Worm (Caenorhabditis elegans) whole organism, L4 larva: ENCODE measurements around the gene ZK546.19.

ENCODE experiments used
- D1046.2 ChIP-seq: fragments of 200-800 bp; sonication (Bioruptor generic); IDR thresholded peaks from 2 replicates; pipeline ENCODE4 v1.3.6; 2022; ENCODE audit warnings: missing genetic modification characterization, missing compliant biosample characterization
- F10B5.3 ChIP-seq: sonication (generic microtip); optimal IDR thresholded peaks from 2 replicates; lab custom pipeline; 2016; ENCODE audit warnings: mild to moderate bottlenecking, missing genetic modification characterization, missing compliant biosample characterization
- F44E2.7 ChIP-seq: fragments of 200-800 bp; sonication (Bioruptor generic); IDR thresholded peaks from 2 replicates; pipeline ENCODE4 v2.1.2; 2022; ENCODE audit warnings: missing genetic modification characterization, missing compliant biosample characterization
- Y48G9A.11 ChIP-seq: fragments of 200-800 bp; sonication (Bioruptor generic); IDR thresholded peaks from 2 replicates; pipeline ENCODE4 v1.3.6; 2022; ENCODE audit warnings: missing genetic modification reagents, missing genetic modification characterization, missing compliant biosample characterization
- Y75B8A.6 ChIP-seq: fragments of 200-800 bp; sonication (Bioruptor generic); IDR thresholded peaks from 2 replicates; pipeline ENCODE4 v1.3.6; 2022; ENCODE audit warnings: missing genetic modification reagents, missing genetic modification characterization, missing compliant biosample characterization
- ama-1 ChIP-seq: fragments of 150-350 bp; optimal IDR thresholded peaks from 2 replicates; lab custom pipeline; 2014; ENCODE audit warnings: inconsistent platforms, mixed read lengths
- arid-1 ChIP-seq: fragments of 200-800 bp; sonication (Bioruptor generic); conservative IDR thresholded peaks from 2 replicates; pipeline ENCODE4 v1.3.6; 2022; ENCODE audit warnings: missing genetic modification reagents, missing genetic modification characterization, missing compliant biosample characterization
- ceh-28 ChIP-seq: fragments of 150-350 bp; optimal IDR thresholded peaks from 2 replicates; lab custom pipeline; 2014; ENCODE audit warnings: missing biosample characterization, missing genetic modification reagents, missing genetic modification characterization
- ceh-32 ChIP-seq: sonication (generic microtip); optimal IDR thresholded peaks from 2 replicates; lab custom pipeline; 2016; ENCODE audit warnings: mild to moderate bottlenecking, missing genetic modification characterization, missing compliant biosample characterization; ENCODE audit not compliant: poor library complexity
- ceh-44 ChIP-seq: fragments of 200-800 bp; sonication (Bioruptor generic); IDR thresholded peaks from 2 replicates; pipeline ENCODE4 v1.3.6; 2022; ENCODE audit warnings: missing genetic modification reagents, missing genetic modification characterization, missing compliant biosample characterization
- ceh-62 ChIP-seq: sonication (generic microtip); optimal IDR thresholded peaks from 2 replicates; lab custom pipeline; 2017; ENCODE audit warnings: missing biosample characterization, missing genetic modification characterization
- ces-1 ChIP-seq: fragments of 150-350 bp; sonication (generic microtip); optimal IDR thresholded peaks from 4 replicates; lab custom pipeline; 2014; ENCODE audit warnings: missing biosample characterization, missing genetic modification reagents, missing genetic modification characterization
- cey-2 ChIP-seq: sonication (generic microtip); optimal IDR thresholded peaks from 3 replicates; lab custom pipeline; 2017; ENCODE audit warnings: missing genetic modification characterization, mild to moderate bottlenecking, missing compliant biosample characterization, antibody characterized with exemption, borderline replicate concordance; ENCODE audit not compliant: insufficient read depth
- ctbp-1 ChIP-seq: fragments of 200-800 bp; sonication (Bioruptor generic); IDR thresholded peaks from 2 replicates; pipeline ENCODE4 v1.3.6; 2022; ENCODE audit warnings: missing genetic modification reagents, missing genetic modification characterization, missing compliant biosample characterization
- daf-16 ChIP-seq, 3 experiments: sonication (generic microtip); optimal IDR thresholded peaks; 2 replicates each; lab custom pipeline; 2016 to 2017; ENCODE audit warnings: missing genetic modification characterization in 3 of 3, missing genetic modification reagents in 3 of 3, mild to moderate bottlenecking in 2 of 3, missing compliant biosample characterization in 2 of 3, missing biosample characterization in 1 of 3, moderate library complexity in 1 of 3
- daf-19 ChIP-seq: fragments of 200-800 bp; sonication (Bioruptor generic); conservative IDR thresholded peaks from 2 replicates; pipeline ENCODE4 v1.3.6; 2022; ENCODE audit warnings: missing genetic modification characterization, missing compliant biosample characterization
- daf-8 ChIP-seq: fragments of 200-800 bp; sonication (Bioruptor generic); IDR thresholded peaks from 2 replicates; pipeline ENCODE4 v1.3.6; 2022; ENCODE audit warnings: missing genetic modification characterization, missing compliant biosample characterization
- dmd-8 ChIP-seq: fragments of 200-800 bp; sonication (Bioruptor generic); IDR thresholded peaks from 2 replicates; pipeline ENCODE4 v1.3.6; 2022; ENCODE audit warnings: missing genetic modification characterization, missing compliant biosample characterization
- dmd-9 ChIP-seq: fragments of 200-800 bp; sonication (Bioruptor generic); IDR thresholded peaks from 2 replicates; pipeline ENCODE4 v1.3.6; 2022; ENCODE audit warnings: missing genetic modification reagents, missing genetic modification characterization, missing compliant biosample characterization
- dpl-1 ChIP-seq: fragments of 150-350 bp; optimal IDR thresholded peaks from 2 replicates; lab custom pipeline; 2014; ENCODE audit warnings: missing biosample characterization, missing genetic modification reagents, missing genetic modification characterization
- dve-1 ChIP-seq: sonication (generic microtip); optimal IDR thresholded peaks from 2 replicates; lab custom pipeline; 2017; ENCODE audit warnings: antibody characterized with exemption, mild to moderate bottlenecking, missing genetic modification characterization, missing compliant biosample characterization; ENCODE audit not compliant: insufficient read depth
- fkh-10 ChIP-seq: fragments of 150-350 bp; optimal IDR thresholded peaks from 2 replicates; lab custom pipeline; 2014; ENCODE audit warnings: missing biosample characterization, missing genetic modification reagents, missing genetic modification characterization
- hlh-11 ChIP-seq: fragments of 200-800 bp; sonication (Bioruptor generic); optimal IDR thresholded peaks from 2 replicates; lab custom pipeline; 2018; ENCODE audit warnings: mild to moderate bottlenecking, missing genetic modification characterization, missing compliant biosample characterization
- hlh-30 ChIP-seq: sonication (generic microtip); optimal IDR thresholded peaks from 2 replicates; lab custom pipeline; 2017; ENCODE audit warnings: antibody characterized with exemption, mild to moderate bottlenecking, missing genetic modification characterization, missing compliant biosample characterization; ENCODE audit not compliant: insufficient read depth
- lim-7 ChIP-seq: fragments of 200-800 bp; sonication (Bioruptor generic); IDR thresholded peaks from 2 replicates; pipeline ENCODE4 v1.3.6; 2022; ENCODE audit warnings: missing genetic modification characterization, missing compliant biosample characterization
- madf-5 ChIP-seq, 2 experiments: fragments of 200-800 bp; sonication (Bioruptor generic); IDR thresholded peaks; 2 replicates each; pipeline ENCODE4 v1.3.6; 2022; ENCODE audit warnings: missing compliant biosample characterization in 2 of 2, missing genetic modification characterization in 2 of 2
- madf-9 ChIP-seq: fragments of 200-800 bp; sonication (Bioruptor generic); conservative IDR thresholded peaks from 2 replicates; pipeline ENCODE4 v1.3.6; 2022; ENCODE audit warnings: missing genetic modification reagents, missing genetic modification characterization, missing compliant biosample characterization
- mdl-1 ChIP-seq, 2 experiments: fragments of 150-350 bp in 1 of 2; sonication (generic microtip) in 1 of 2; optimal IDR thresholded peaks; 2 replicates each; lab custom pipeline; 2014 to 2017; ENCODE audit warnings: missing biosample characterization in 2 of 2, missing genetic modification characterization in 2 of 2
- mdt-29 ChIP-seq: fragments of 200-800 bp; sonication (Bioruptor generic); IDR thresholded peaks from 2 replicates; pipeline ENCODE4 v1.3.6; 2022; ENCODE audit warnings: missing genetic modification reagents, missing genetic modification characterization, missing compliant biosample characterization
- mxl-2 ChIP-seq: fragments of 200-800 bp; sonication (Bioruptor generic); conservative IDR thresholded peaks from 2 replicates; pipeline ENCODE4 v1.3.6; 2022; ENCODE audit warnings: missing genetic modification reagents, missing genetic modification characterization, missing compliant biosample characterization
- mxl-3 ChIP-seq: fragments of 200-800 bp; sonication (Bioruptor generic); optimal IDR thresholded peaks from 2 replicates; lab custom pipeline; 2018; ENCODE audit warnings: mild to moderate bottlenecking, missing genetic modification characterization, missing compliant biosample characterization
- nhr-102 ChIP-seq: sonication (generic microtip); optimal IDR thresholded peaks from 2 replicates; lab custom pipeline; 2016; ENCODE audit warnings: mild to moderate bottlenecking, missing genetic modification characterization, moderate library complexity, missing compliant biosample characterization
- nhr-111 ChIP-seq: fragments of 200-800 bp; sonication (Bioruptor generic); optimal IDR thresholded peaks from 2 replicates; lab custom pipeline; 2018; ENCODE audit warnings: mild to moderate bottlenecking, missing genetic modification characterization, missing compliant biosample characterization
- nhr-237 ChIP-seq: sonication (generic microtip); optimal IDR thresholded peaks from 2 replicates; lab custom pipeline; 2017; ENCODE audit warnings: missing biosample characterization, missing genetic modification characterization
- nhr-28 ChIP-seq: fragments of 150-350 bp; optimal IDR thresholded peaks from 2 replicates; lab custom pipeline; 2014; ENCODE audit warnings: missing biosample characterization, missing genetic modification characterization
- nhr-48 ChIP-seq: sonication (generic microtip); optimal IDR thresholded peaks from 2 replicates; lab custom pipeline; 2016; ENCODE audit warnings: mild to moderate bottlenecking, missing genetic modification characterization, missing compliant biosample characterization
- pqm-1 ChIP-seq: sonication (generic microtip); optimal IDR thresholded peaks from 2 replicates; lab custom pipeline; 2017; ENCODE audit warnings: missing biosample characterization, missing genetic modification characterization
- snpc-1.2 ChIP-seq: fragments of 200-800 bp; sonication (Bioruptor generic); IDR thresholded peaks from 2 replicates; pipeline ENCODE4 v1.3.6; 2022; ENCODE audit warnings: missing genetic modification reagents, missing genetic modification characterization, missing compliant biosample characterization
- spr-3 ChIP-seq: fragments of 200-800 bp; sonication (Bioruptor generic); optimal IDR thresholded peaks from 2 replicates; lab custom pipeline; 2018; ENCODE audit warnings: mild to moderate bottlenecking, missing genetic modification characterization, missing compliant biosample characterization
- unc-39 ChIP-seq: sonication (generic microtip); optimal IDR thresholded peaks from 2 replicates; lab custom pipeline; 2017; ENCODE audit warnings: missing biosample characterization, missing genetic modification characterization
- zag-1 ChIP-seq: fragments of 150-350 bp; optimal IDR thresholded peaks from 2 replicates; lab custom pipeline; 2014; ENCODE audit warnings: missing biosample characterization, missing genetic modification characterization
- zfp-3 ChIP-seq: fragments of 200-800 bp; sonication (Bioruptor generic); conservative IDR thresholded peaks from 2 replicates; pipeline ENCODE4 v1.3.6; 2022; ENCODE audit warnings: missing genetic modification reagents, missing genetic modification characterization, missing compliant biosample characterization
- ztf-7 ChIP-seq: fragments of 150-350 bp; optimal IDR thresholded peaks from 2 replicates; lab custom pipeline; 2014; ENCODE audit warnings: missing biosample characterization, missing genetic modification characterization

Gene ZK546.19

DNA sequence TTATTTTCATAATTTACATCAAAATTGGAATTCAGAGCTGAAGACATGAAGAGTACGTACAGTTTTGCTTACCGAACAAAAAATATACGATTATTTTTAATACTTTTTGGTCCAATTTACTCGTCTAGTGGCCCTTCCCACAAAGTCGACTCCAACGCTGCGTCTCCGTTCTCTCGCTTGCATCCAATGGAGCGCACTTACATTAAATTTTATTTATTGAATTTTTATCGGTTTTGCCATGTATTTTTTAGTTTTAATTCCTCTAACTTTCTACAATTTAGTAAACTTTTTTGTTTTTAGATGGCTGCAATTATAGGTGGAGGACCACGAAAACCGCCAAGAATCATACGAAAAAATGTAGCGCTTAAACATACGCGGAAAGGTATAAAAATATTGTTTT lies 6.0 kb upstream of the ZK546.19 start, which contains the start of gene ZK546.5 (continued):
- no peak for TF ChIP-seq mdt-29 (GFP tag; lab: Robert Waterston, UW)
- TF ChIP-seq, all 104 proteins: peak for 2

DNA sequence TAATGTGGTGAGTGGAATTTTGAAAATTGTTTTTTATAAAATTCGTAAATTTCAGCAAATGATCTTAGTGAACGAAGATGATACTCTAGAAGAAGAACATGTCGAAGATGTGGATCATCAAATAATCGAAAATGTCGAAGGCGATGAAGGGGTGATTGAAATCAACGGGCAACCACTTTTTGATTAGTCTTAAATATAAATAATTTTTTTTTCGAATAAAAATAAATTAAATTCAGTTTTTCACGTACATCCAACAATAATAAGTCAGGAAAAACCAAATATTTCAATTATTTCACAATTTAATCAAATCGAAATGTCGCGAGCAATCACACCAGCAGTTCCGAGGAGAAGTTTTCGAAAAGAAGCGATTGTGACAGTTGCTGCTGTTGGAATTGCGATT lies 3.8 kb upstream of the ZK546.19 start, which contains the start of gene ZK546.4:
Gene ZK546.4 (plus strand): TSS at position 301 of the 400 bp plus-strand sequence.
- TF ChIP-seq fkh-10: no peak
- no peak for TF ChIP-seq ces-1 (GFP tag; lab: Kevin White, UChicago)
- TF ChIP-seq spr-3: no peak
- no peak for TF ChIP-seq madf-5 (GFP tag; IDR thresholded peaks at IDR 0.05; lab: Robert Waterston, UW)
- TF ChIP-seq hlh-30 (tag; lab: Kevin White, UChicago): no peak
- TF ChIP-seq zfp-3: no peak
- no peak for TF ChIP-seq mxl-3 (GFP tag; lab: Kevin White, UChicago)
- no peak for TF ChIP-seq nhr-48
- no peak for TF ChIP-seq dve-1
- no peak for TF ChIP-seq ceh-28 (tag; lab: Kevin White, UChicago)
- TF ChIP-seq, all 104 proteins: peak for 0

DNA sequence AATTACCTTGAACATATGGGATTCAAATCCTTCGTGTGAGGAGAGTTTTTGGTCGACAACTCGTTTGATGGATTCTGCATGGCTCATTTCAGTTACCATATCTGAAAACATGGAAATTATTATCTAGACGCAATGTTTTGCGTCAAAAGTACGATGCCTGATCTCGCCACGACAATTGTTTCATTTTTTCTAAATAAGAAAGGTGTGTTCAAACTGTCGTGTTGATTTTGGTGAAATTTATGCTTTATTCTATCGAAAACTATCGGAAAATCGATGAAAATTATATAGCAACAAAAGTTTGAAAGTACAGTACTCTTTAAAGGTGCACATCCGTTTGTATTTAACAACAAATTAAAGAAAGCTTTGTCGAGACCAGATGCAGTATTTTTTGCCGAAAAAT lies 476 bp upstream of the ZK546.19 start, which contains the start of gene cblc-1:
Gene cblc-1 (minus strand): TSS at position 101 of the 400 bp plus-strand sequence.
- no peak for TF ChIP-seq zag-1
- TF ChIP-seq ceh-62 (tag; lab: Kevin White, UChicago): no peak
- no peak for TF ChIP-seq daf-16 (GFP tag; optimal IDR thresholded peaks at IDR 0.05; lab: Kevin White, UChicago)
- no peak for TF ChIP-seq daf-16 (tag; optimal IDR thresholded peaks at IDR 0.05; lab: Kevin White, UChicago)
- TF ChIP-seq cey-2 (tag; lab: Kevin White, UChicago): no peak
- TF ChIP-seq nhr-111 (GFP tag; lab: Kevin White, UChicago): no peak

DNA sequence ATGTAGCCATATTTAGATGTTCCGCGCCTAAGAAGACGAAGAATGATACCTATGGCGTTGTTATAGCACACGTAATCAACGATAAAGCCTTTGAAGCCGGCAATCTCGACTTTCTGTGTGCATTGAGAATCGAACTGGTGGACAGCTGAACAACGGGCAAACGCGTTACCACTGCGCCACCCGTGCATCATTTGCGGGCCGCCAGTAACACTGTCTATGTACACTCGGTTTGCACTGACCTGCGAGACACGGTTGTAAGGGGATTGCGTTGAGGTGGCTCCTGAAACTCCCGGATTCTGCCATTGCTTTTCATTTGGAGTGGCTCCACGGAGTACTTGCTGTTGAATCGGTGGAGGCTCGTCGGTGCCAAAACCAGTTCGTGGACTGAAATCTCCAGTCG lies 871 bp downstream of the ZK546.19 start:
- TF ChIP-seq ztf-7 (tag; lab: Kevin White, UChicago) (no peak), D1046.2 (GFP tag; lab: Robert Waterston, UW) (peak; percentile 71; the same call in 1 of the 2 replicates), fkh-10 (no peak), ctbp-1 (GFP tag; lab: Robert Waterston, UW) (peak; percentile 79), madf-9 (peak; percentile 63; the same call in 1 of the 2 replicates), ceh-44 (GFP tag; lab: Robert Waterston, UW) (no peak), dpl-1 (GFP tag; lab: Kevin White, UChicago) (no peak), nhr-102 (tag; lab: Kevin White, UChicago) (peak; percentile 0), F44E2.7 (GFP tag; lab: Robert Waterston, UW) (peak; percentile 66; the same call in 1 of the 2 replicates), pqm-1 (tag; lab: Kevin White, UChicago) (no peak), nhr-237 (tag; lab: Kevin White, UChicago) (no peak), zfp-3 (peak; percentile 82), unc-39 (tag; lab: Kevin White, UChicago) (no peak), snpc-1.2 (GFP tag; lab: Robert Waterston, UW) (no peak), Y75B8A.6 (GFP tag; lab: Robert Waterston, UW) (peak; percentile 74; the same call in 1 of the 2 replicates), lim-7 (GFP tag; lab: Robert Waterston, UW) (peak; percentile 74), nhr-111 (GFP tag; lab: Kevin White, UChicago) (peak; percentile 38), daf-19 (GFP tag; lab: Robert Waterston, UW) (peak; percentile 71), ama-1 (lab: Kevin White, UChicago) (peak; percentile 90), hlh-11 (no peak), dmd-8 (GFP tag; lab: Robert Waterston, UW) (peak; percentile 84), arid-1 (GFP tag; lab: Robert Waterston, UW) (peak; percentile 84), mxl-2 (GFP tag; lab: Robert Waterston, UW) (no peak; the same call in 1 of the 2 replicates), zag-1 (no peak), nhr-28 (no peak), mdl-1 (tag; optimal IDR thresholded peaks at IDR 0.05; lab: Kevin White, UChicago) (no peak), F10B5.3 (tag; lab: Kevin White, UChicago) (no peak), mdt-29 (GFP tag; lab: Robert Waterston, UW) (peak; percentile 58; the same call in 1 of the 2 replicates), Y48G9A.11 (GFP tag; lab: Robert Waterston, UW) (peak; percentile 79), madf-5 (GFP tag; IDR thresholded peaks at IDR 0.05; lab: Robert Waterston, UW) (peak; percentile 38 to 67; a peak in 2 of 4 replicates), daf-8 (0 out of 2 replicates have a peak, but pooled peaks have one; percentile 74), ceh-32 (tag; lab: Kevin White, UChicago) (no peak), dmd-9 (GFP tag; lab: Robert Waterston, UW) (peak; percentile 72; the same call in 1 of the 2 replicates)
